Worm (Caenorhabditis elegans) whole organism, L2 larva: Measurements from ENCODE around the gene C25F9.16.
A peak's percentile ranks its signal among the peaks of the same experiment; 100 is the strongest.

Experiments
- F13H6.1 ChIP-seq: sonication (generic microtip); optimal IDR thresholded peaks from 2 replicates; lab custom pipeline; 2016; ENCODE audit warnings: missing genetic modification characterization, missing compliant biosample characterization
- R02D3.7 ChIP-seq: fragments of 150-350 bp; optimal IDR thresholded peaks from 2 replicates; lab custom pipeline; 2014; ENCODE audit warnings: missing biosample characterization, missing genetic modification characterization
- Y55F3AM.14 ChIP-seq: fragments of 200-800 bp; sonication (Bioruptor generic); optimal IDR thresholded peaks from 2 replicates; lab custom pipeline; 2018; ENCODE audit warnings: mild to moderate bottlenecking, missing genetic modification characterization, missing compliant biosample characterization
- ZK546.5 ChIP-seq: sonication (generic microtip); optimal IDR thresholded peaks from 2 replicates; lab custom pipeline; 2017; ENCODE audit warnings: missing biosample characterization, missing genetic modification characterization
- alr-1 ChIP-seq: fragments of 150-350 bp; optimal IDR thresholded peaks from 2 replicates; lab custom pipeline; 2014; ENCODE audit warnings: missing biosample characterization, missing genetic modification characterization
- aly-2 ChIP-seq: fragments of 150-350 bp; optimal IDR thresholded peaks from 2 replicates; lab custom pipeline; 2014; ENCODE audit warnings: missing biosample characterization, missing genetic modification characterization
- ama-1 ChIP-seq: fragments of 150-350 bp; optimal IDR thresholded peaks from 2 replicates; lab custom pipeline; 2018; ENCODE audit warnings: inconsistent platforms
- blmp-1 ChIP-seq: sonication (generic microtip); optimal IDR thresholded peaks from 2 replicates; lab custom pipeline; 2017; ENCODE audit warnings: missing genetic modification characterization, mild to moderate bottlenecking, missing compliant biosample characterization, antibody characterized with exemption, moderate library complexity; ENCODE audit not compliant: insufficient read depth
- ceh-16 ChIP-seq: fragments of 150-350 bp; optimal IDR thresholded peaks from 2 replicates; lab custom pipeline; 2014; ENCODE audit warnings: missing biosample characterization, missing genetic modification characterization
- ceh-82 ChIP-seq: fragments of 150-350 bp; optimal IDR thresholded peaks from 2 replicates; lab custom pipeline; 2014; ENCODE audit warnings: missing biosample characterization, missing genetic modification characterization
- crh-2 ChIP-seq: sonication (generic microtip); optimal IDR thresholded peaks from 2 replicates; lab custom pipeline; 2017; ENCODE audit warnings: missing biosample characterization, missing genetic modification characterization
- dmd-4 ChIP-seq: sonication (generic microtip); optimal IDR thresholded peaks from 2 replicates; lab custom pipeline; 2017; ENCODE audit warnings: missing biosample characterization, missing genetic modification characterization
- elt-1 ChIP-seq: fragments of 150-350 bp; optimal IDR thresholded peaks from 2 replicates; lab custom pipeline; 2014; ENCODE audit warnings: missing biosample characterization, missing genetic modification characterization
- elt-3 ChIP-seq: sonication (generic microtip); optimal IDR thresholded peaks from 2 replicates; lab custom pipeline; 2017; ENCODE audit warnings: missing biosample characterization, missing genetic modification characterization
- fos-1 ChIP-seq: fragments of 150-350 bp; optimal IDR thresholded peaks from 2 replicates; lab custom pipeline; 2014; ENCODE audit warnings: missing biosample characterization, missing genetic modification characterization
- gmeb-1 ChIP-seq: fragments of 150-350 bp; optimal IDR thresholded peaks from 2 replicates; lab custom pipeline; 2014; ENCODE audit warnings: missing biosample characterization, missing genetic modification characterization
- lin-13 ChIP-seq: fragments of 150-350 bp; optimal IDR thresholded peaks from 2 replicates; lab custom pipeline; 2014; ENCODE audit warnings: missing biosample characterization, missing genetic modification reagents, missing genetic modification characterization
- mab-5 ChIP-seq: fragments of 150-350 bp; optimal IDR thresholded peaks from 2 replicates; lab custom pipeline; 2014; ENCODE audit warnings: missing biosample characterization, missing genetic modification characterization
- mdl-1 ChIP-seq, 2 experiments: fragments of 150-350 bp in 1 of 2; sonication (generic microtip) in 1 of 2; optimal IDR thresholded peaks; 2 replicates each; lab custom pipeline; 2017; ENCODE audit warnings: missing biosample characterization in 2 of 2, missing genetic modification characterization in 2 of 2
- nhr-10 ChIP-seq: sonication (generic microtip); optimal IDR thresholded peaks from 2 replicates; lab custom pipeline; 2017; ENCODE audit warnings: missing biosample characterization, missing genetic modification characterization
- nhr-12 ChIP-seq: fragments of 150-350 bp; optimal IDR thresholded peaks from 2 replicates; lab custom pipeline; 2014; ENCODE audit warnings: missing biosample characterization, missing genetic modification characterization
- nhr-21 ChIP-seq: fragments of 150-350 bp; optimal IDR thresholded peaks from 2 replicates; lab custom pipeline; 2014; ENCODE audit warnings: missing biosample characterization, missing genetic modification characterization
- nhr-23 ChIP-seq: fragments of 150-350 bp; optimal IDR thresholded peaks from 2 replicates; lab custom pipeline; 2014; ENCODE audit warnings: missing biosample characterization, missing genetic modification reagents, missing genetic modification characterization
- nhr-25 ChIP-seq: fragments of 150-350 bp; sonication (generic microtip); optimal IDR thresholded peaks from 3 replicates; lab custom pipeline; 2014; ENCODE audit warnings: missing biosample characterization, missing genetic modification characterization
- nhr-6 ChIP-seq: fragments of 150-350 bp; optimal IDR thresholded peaks from 2 replicates; lab custom pipeline; 2014; ENCODE audit warnings: missing biosample characterization, missing genetic modification characterization
- peb-1 ChIP-seq: fragments of 150-350 bp; optimal IDR thresholded peaks from 2 replicates; lab custom pipeline; 2014; ENCODE audit warnings: missing biosample characterization, missing genetic modification characterization
- sma-3 ChIP-seq: sonication (generic microtip); optimal IDR thresholded peaks from 2 replicates; lab custom pipeline; 2016; ENCODE audit warnings: missing genetic modification reagents, missing genetic modification characterization, missing compliant biosample characterization
- sma-9 ChIP-seq, 2 experiments: fragments of 150-350 bp in 1 of 2; sonication (generic microtip) in 1 of 2; optimal IDR thresholded peaks; 2 replicates each; lab custom pipeline; 2014 to 2016; ENCODE audit warnings: missing genetic modification characterization in 2 of 2, mild to moderate bottlenecking in 1 of 2, missing biosample characterization in 1 of 2, missing compliant biosample characterization in 1 of 2, missing genetic modification reagents in 1 of 2, moderate library complexity in 1 of 2
- snpc-4 ChIP-seq: fragments of 150-350 bp; optimal IDR thresholded peaks from 2 replicates; lab custom pipeline; 2014; ENCODE audit warnings: missing biosample characterization, missing genetic modification characterization
- unc-39 ChIP-seq: fragments of 150-350 bp; optimal IDR thresholded peaks from 2 replicates; lab custom pipeline; 2014; ENCODE audit warnings: missing biosample characterization, missing genetic modification characterization
- unc-55 ChIP-seq: fragments of 150-350 bp; sonication (generic microtip); optimal IDR thresholded peaks from 3 replicates; lab custom pipeline; 2014; ENCODE audit warnings: missing biosample characterization, missing genetic modification reagents, missing genetic modification characterization
- unc-62 ChIP-seq: fragments of 150-350 bp; optimal IDR thresholded peaks from 2 replicates; lab custom pipeline; 2014; ENCODE audit warnings: missing biosample characterization, missing genetic modification reagents, missing genetic modification characterization
- ztf-1 ChIP-seq: fragments of 200-800 bp; sonication (Bioruptor generic); conservative IDR thresholded peaks from 2 replicates; pipeline ENCODE4 v1.3.6; 2022; ENCODE audit warnings: missing genetic modification characterization, missing compliant biosample characterization
- ztf-11 ChIP-seq: sonication (generic microtip); optimal IDR thresholded peaks from 2 replicates; lab custom pipeline; 2017; ENCODE audit warnings: missing biosample characterization, missing genetic modification characterization
- ztf-4 ChIP-seq: fragments of 150-350 bp; optimal IDR thresholded peaks from 2 replicates; lab custom pipeline; 2014; ENCODE audit warnings: missing biosample characterization, missing genetic modification characterization

The C25F9.16 gene

ce11 chrV:19410663-19411062, 23.5 kb upstream of the C25F9.16 start, which contains the start of gene C25F9.5:
Gene C25F9.5 (minus strand): TSS chrV:19410857.
- no peak for TF ChIP-seq unc-55 (GFP tag; lab: Kevin White, UChicago)
- TF ChIP-seq elt-3 (tag; lab: Kevin White, UChicago): no peak
- no peak for TF ChIP-seq ceh-16 (tag; lab: Kevin White, UChicago)
- TF ChIP-seq Y55F3AM.14 (GFP tag; lab: Kevin White, UChicago): no peak
- peak; percentile 83 for TF ChIP-seq fos-1
- no peak for TF ChIP-seq nhr-6 (tag; lab: Kevin White, UChicago)

- TF ChIP-seq ceh-16 (tag; lab: Kevin White, UChicago) (no peak), fos-1 (peak; percentile 59), nhr-10 (tag; lab: Kevin White, UChicago) (no peak), mdl-1 (tag; optimal IDR thresholded peaks at IDR 0.05; lab: Kevin White, UChicago) (no peak), nhr-25 (tag; lab: Kevin White, UChicago) (no peak)
These were observed 17.7 kb upstream of the C25F9.16 start, which contains the start of the genes C25F9.4 and C25F9.9 for ce11 chrV:19416475-19416874. Gene C25F9.4 (minus strand): TSS chrV:19416575. Gene C25F9.9 (plus strand): TSS chrV:19416611.

ce11 chrV:19417836-19418235, 16.4 kb upstream of the C25F9.16 start, which contains the start of gene C25F9.15:
Gene C25F9.15 (plus strand): TSS chrV:19418136.
- TF ChIP-seq fos-1 (peak; percentile 40), unc-39 (tag; lab: Kevin White, UChicago) (no peak)

ce11 chrV:19419301-19419700, 14.9 kb upstream of the C25F9.16 start:
- peak; percentile 1 for TF ChIP-seq fos-1

- TF ChIP-seq nhr-6 (tag; lab: Kevin White, UChicago): no peak
- TF ChIP-seq unc-55 (GFP tag; lab: Kevin White, UChicago): no peak
- TF ChIP-seq nhr-25 (tag; lab: Kevin White, UChicago): peak; percentile 47
- TF ChIP-seq dmd-4 (tag; lab: Kevin White, UChicago): no peak
These were observed 13.1 kb upstream of the C25F9.16 start, which contains the start of gene C25F9.2 for ce11 chrV:19421131-19421530. Gene C25F9.2 (plus strand): TSS chrV:19421471.

- no peak for TF ChIP-seq mab-5 (tag; lab: Kevin White, UChicago)
- TF ChIP-seq nhr-25 (tag; lab: Kevin White, UChicago): peak; percentile 23
- TF ChIP-seq, all 48 proteins: peak for 1
These were observed 6.1 kb upstream of the C25F9.16 start for ce11 chrV:19428097-19428496.

- peak; percentile 57 for TF ChIP-seq nhr-23 (tag; lab: Kevin White, UChicago)
- no peak for TF ChIP-seq fos-1
- TF ChIP-seq sma-9 (GFP tag; optimal IDR thresholded peaks at IDR 0.05; lab: Kevin White, UChicago): peak; percentile 56
- TF ChIP-seq sma-9 (tag; optimal IDR thresholded peaks at IDR 0.05; lab: Kevin White, UChicago): no peak
- TF ChIP-seq R02D3.7: no peak
- TF ChIP-seq dmd-4 (tag; lab: Kevin White, UChicago): no peak
- TF ChIP-seq elt-1 (tag; lab: Kevin White, UChicago): peak; percentile 60
- TF ChIP-seq ama-1: no peak
- peak; percentile 28 for TF ChIP-seq nhr-25 (tag; lab: Kevin White, UChicago)
- TF ChIP-seq ceh-16 (tag; lab: Kevin White, UChicago): peak; percentile 40
- TF ChIP-seq blmp-1 (tag; lab: Kevin White, UChicago): no peak
These were observed 5.3 kb upstream of the C25F9.16 start for ce11 chrV:19428936-19429335.

- TF ChIP-seq unc-39 (tag; lab: Kevin White, UChicago) (no peak), dmd-4 (tag; lab: Kevin White, UChicago) (no peak), ceh-82 (tag; lab: Kevin White, UChicago) (no peak), crh-2 (tag; lab: Kevin White, UChicago) (no peak), alr-1 (tag; lab: Kevin White, UChicago) (no peak), snpc-4 (no peak), gmeb-1 (tag; lab: Kevin White, UChicago) (no peak), peb-1 (tag; lab: Kevin White, UChicago) (no peak), nhr-21 (tag; lab: Kevin White, UChicago) (no peak), sma-3 (GFP tag; lab: Kevin White, UChicago) (no peak), sma-9 (GFP tag; optimal IDR thresholded peaks at IDR 0.05; lab: Kevin White, UChicago) (peak; percentile 90), sma-9 (tag; optimal IDR thresholded peaks at IDR 0.05; lab: Kevin White, UChicago) (no peak), elt-3 (tag; lab: Kevin White, UChicago) (no peak), ZK546.5 (tag; lab: Kevin White, UChicago) (no peak), nhr-12 (no peak), mab-5 (tag; lab: Kevin White, UChicago) (no peak), unc-62 (GFP tag; lab: Kevin White, UChicago) (no peak), elt-1 (tag; lab: Kevin White, UChicago) (peak; percentile 99), ama-1 (no peak), ztf-11 (no peak), F13H6.1 (tag; lab: Kevin White, UChicago) (no peak), ztf-4 (tag; lab: Kevin White, UChicago) (no peak), nhr-23 (tag; lab: Kevin White, UChicago) (peak; percentile 95), blmp-1 (tag; lab: Kevin White, UChicago) (no peak), ztf-1 (no peak), lin-13 (GFP tag; lab: Kevin White, UChicago) (no peak), aly-2 (tag; lab: Kevin White, UChicago) (no peak), unc-55 (GFP tag; lab: Kevin White, UChicago) (no peak)
These were observed 4.6 kb upstream of the C25F9.16 start for ce11 chrV:19429605-19430004.
